3 fruit fly cellular contexts compared by ENCODE assay signal in genomic region chr3L:2582290-2582689, dm6.
TF ChIP-seq lines count a peak whose summit lies in the region.

No protein-coding gene starts in this region.

- TF ChIP-seq CTCF in whole organism, embryonic (GFP tag; optimal IDR thresholded peaks at IDR 0.05; lab: Kevin White, UChicago) = no peak

TF ChIP-seq in whole organism, embryonic, 481 proteins besides CTCF, POLR2A, EP300 and RAD21 (continues in another document):
- TF ChIP-seq bowl (GFP tag; IDR thresholded peaks at IDR 0.05; lab: Robert Waterston, UW) (no peak), CG1603 (tag; optimal IDR thresholded peaks at IDR 0.05; lab: Kevin White, UChicago) (peak; percentile 41), E2f2 (GFP tag; IDR thresholded peaks at IDR 0.05; lab: Robert Waterston, UW) (no peak), CG11085 (GFP tag; IDR thresholded peaks at IDR 0.05; lab: Robert Waterston, UW) (no peak), trem (tag; optimal IDR thresholded peaks at IDR 0.05; lab: Kevin White, UChicago) (peak; percentile 3), ato (GFP tag; IDR thresholded peaks at IDR 0.05; lab: Robert Waterston, UW; ENCODE audit: partially characterized antibody) (no peak), NC2α (GFP tag; optimal IDR thresholded peaks at IDR 0.05; lab: Kevin White, UChicago) (no peak), CG10209 (GFP tag; optimal IDR thresholded peaks at IDR 0.05; lab: Kevin White, UChicago) (no peak), tin (GFP tag; optimal IDR thresholded peaks at IDR 0.05; lab: Kevin White, UChicago) (no peak), CG32772 (GFP tag; IDR thresholded peaks at IDR 0.05; lab: Robert Waterston, UW) (0 out of 2 replicates have a peak, but pooled peaks have one; percentile 4), bigmax (GFP tag; optimal IDR thresholded peaks at IDR 0.05; lab: Kevin White, UChicago) (no peak), CG4282 (GFP tag; optimal IDR thresholded peaks at IDR 0.05; lab: Kevin White, UChicago) (no peak), CG12071 (GFP tag; optimal IDR thresholded peaks at IDR 0.05; lab: Kevin White, UChicago) (no peak), CG10274 (GFP tag; optimal IDR thresholded peaks at IDR 0.05; lab: Kevin White, UChicago) (no peak), Meics (GFP tag; optimal IDR thresholded peaks at IDR 0.05; lab: Kevin White, UChicago) (no peak), CG12236 (GFP tag; optimal IDR thresholded peaks at IDR 0.05; lab: Kevin White, UChicago) (no peak), CG8359 (GFP tag; optimal IDR thresholded peaks at IDR 0.05; lab: Kevin White, UChicago; ENCODE audit: borderline replicate concordance) (peak; percentile 8), sob (GFP tag; IDR thresholded peaks at IDR 0.05; lab: Robert Waterston, UW) (no peak), Sox100B (GFP tag; optimal IDR thresholded peaks at IDR 0.05; lab: Kevin White, UChicago) (no peak), CG16779 (GFP tag; IDR thresholded peaks at IDR 0.05; lab: Robert Waterston, UW) (no peak), dysf (GFP tag; IDR thresholded peaks at IDR 0.05; lab: Robert Waterston, UW) (no peak), Sox102F (GFP tag; optimal IDR thresholded peaks at IDR 0.05; lab: Kevin White, UChicago) (peak; percentile 4), Xrp1 (GFP tag; IDR thresholded peaks at IDR 0.05; lab: Robert Waterston, UW) (no peak), CG2129 (GFP tag; IDR thresholded peaks at IDR 0.05; lab: Robert Waterston, UW; ENCODE audit: partially characterized antibody) (no peak), CG2889 (GFP tag; IDR thresholded peaks at IDR 0.05; lab: Robert Waterston, UW) (no peak), CG11093 (GFP tag; IDR thresholded peaks at IDR 0.05; lab: Robert Waterston, UW) (no peak), CG34422 (GFP tag; IDR thresholded peaks at IDR 0.05; lab: Robert Waterston, UW) (no peak), Awh (GFP tag; IDR thresholded peaks at IDR 0.05; lab: Robert Waterston, UW) (peak; percentile 41; the same call in 1 of the 2 replicates), hb (GFP tag; IDR thresholded peaks at IDR 0.05; lab: Robert Waterston, UW; ENCODE audit: partially characterized antibody) (no peak), zfh1 (GFP tag; IDR thresholded peaks at IDR 0.05; lab: Robert Waterston, UW) (peak; percentile 43; the same call in 1 of the 3 replicates)

TF ChIP-seq in whole organism, prepupa, 60 proteins besides CTCF, POLR2A, EP300 and RAD21 (continues in another document):
- TF ChIP-seq acj6 (GFP tag; optimal IDR thresholded peaks at IDR 0.05; lab: Kevin White, UChicago) (no peak), CG34406 (GFP tag; optimal IDR thresholded peaks at IDR 0.05; lab: Kevin White, UChicago) (no peak), spab (GFP tag; optimal IDR thresholded peaks at IDR 0.05; lab: Kevin White, UChicago) (peak; percentile 15), Eip75B (GFP tag; optimal IDR thresholded peaks at IDR 0.05; lab: Kevin White, UChicago) (peak; percentile 31), fkh (GFP tag; optimal IDR thresholded peaks at IDR 0.05; lab: Kevin White, UChicago) (no peak), dac (GFP tag; optimal IDR thresholded peaks at IDR 0.05; lab: Kevin White, UChicago) (peak; percentile 41), salr (GFP tag; optimal IDR thresholded peaks at IDR 0.05; lab: Kevin White, UChicago) (no peak), Ets96B (tag; optimal IDR thresholded peaks at IDR 0.05; lab: Kevin White, UChicago) (peak; percentile 64), topi (GFP tag; optimal IDR thresholded peaks at IDR 0.05; lab: Kevin White, UChicago) (no peak), Sox15 (GFP tag; optimal IDR thresholded peaks at IDR 0.05; lab: Kevin White, UChicago) (no peak), fd85E (GFP tag; optimal IDR thresholded peaks at IDR 0.05; lab: Kevin White, UChicago) (no peak), ss (GFP tag; optimal IDR thresholded peaks at IDR 0.05; lab: Kevin White, UChicago) (no peak), CG3032 (tag; optimal IDR thresholded peaks at IDR 0.05; lab: Kevin White, UChicago) (no peak), CG10631 (GFP tag; optimal IDR thresholded peaks at IDR 0.05; lab: Kevin White, UChicago) (no peak), CG11762 (GFP tag; optimal IDR thresholded peaks at IDR 0.05; lab: Kevin White, UChicago; ENCODE audit: insufficient read depth) (peak; percentile 18), CG15336 (GFP tag; IDR thresholded peaks at IDR 0.05; lab: Robert Waterston, UW) (peak; percentile 84), Ets21C (GFP tag; optimal IDR thresholded peaks at IDR 0.05; lab: Kevin White, UChicago) (no peak), Met (GFP tag; optimal IDR thresholded peaks at IDR 0.05; lab: Kevin White, UChicago) (no peak), Smox (GFP tag; optimal IDR thresholded peaks at IDR 0.05; lab: Kevin White, UChicago) (no peak), Gug (GFP tag; IDR thresholded peaks at IDR 0.05; lab: Robert Waterston, UW) (peak; percentile 72), CG7368 (GFP tag; optimal IDR thresholded peaks at IDR 0.05; lab: Kevin White, UChicago) (no peak), CG11902 (GFP tag; optimal IDR thresholded peaks at IDR 0.05; lab: Kevin White, UChicago) (no peak), achi (GFP tag; optimal IDR thresholded peaks at IDR 0.05; lab: Kevin White, UChicago) (no peak), CG8632 (GFP tag; optimal IDR thresholded peaks at IDR 0.05; lab: Kevin White, UChicago) (no peak), cyc (GFP tag; optimal IDR thresholded peaks at IDR 0.05; lab: Kevin White, UChicago) (no peak), Blimp-1 (GFP tag; optimal IDR thresholded peaks at IDR 0.05; lab: Kevin White, UChicago) (no peak), CG11294 (GFP tag; IDR thresholded peaks at IDR 0.05; lab: Robert Waterston, UW) (peak; percentile 74), pdm3 (GFP tag; optimal IDR thresholded peaks at IDR 0.05; lab: Kevin White, UChicago) (peak; percentile 29), eg (GFP tag; IDR thresholded peaks at IDR 0.05; lab: Robert Waterston, UW) (peak; percentile 93), Hr4 (GFP tag; optimal IDR thresholded peaks at IDR 0.05; lab: Kevin White, UChicago) (peak; percentile 74), CG10669 (GFP tag; optimal IDR thresholded peaks at IDR 0.05; lab: Kevin White, UChicago) (no peak), Eip93F (GFP tag; optimal IDR thresholded peaks at IDR 0.05; lab: Kevin White, UChicago) (no peak), CG3919 (GFP tag; optimal IDR thresholded peaks at IDR 0.05; lab: Kevin White, UChicago) (peak; percentile 67), Lpt (GFP tag; optimal IDR thresholded peaks at IDR 0.05; lab: Kevin White, UChicago) (no peak)

TF ChIP-seq in whole organism, pupa, 21 proteins besides CTCF, POLR2A, EP300 and RAD21:
- TF ChIP-seq Pif1B (GFP tag; optimal IDR thresholded peaks at IDR 0.05; lab: Kevin White, UChicago) = peak; percentile 36
- no peak for TF ChIP-seq CG13204 (GFP tag; optimal IDR thresholded peaks at IDR 0.05; lab: Kevin White, UChicago)
- peak; percentile 43 for TF ChIP-seq CG17806 (tag; optimal IDR thresholded peaks at IDR 0.05; lab: Kevin White, UChicago)
- TF ChIP-seq CG32121 (GFP tag; IDR thresholded peaks at IDR 0.05; lab: Robert Waterston, UW) = peak; percentile 69
- no peak for TF ChIP-seq EcR (GFP tag; optimal IDR thresholded peaks at IDR 0.05; lab: Kevin White, UChicago)
- TF ChIP-seq Snoo (tag; optimal IDR thresholded peaks at IDR 0.05; lab: Kevin White, UChicago) = no peak
- TF ChIP-seq CG15710 (tag; optimal IDR thresholded peaks at IDR 0.05; lab: Kevin White, UChicago) = no peak
- TF ChIP-seq CG8159 (tag; optimal IDR thresholded peaks at IDR 0.05; lab: Kevin White, UChicago) = peak; percentile 32
- TF ChIP-seq CG10348 (GFP tag; IDR thresholded peaks at IDR 0.05; lab: Robert Waterston, UW) = 0 out of 2 replicates have a peak, but pooled peaks have one; percentile 14
- peak; percentile 41 for TF ChIP-seq CG9948 (tag; optimal IDR thresholded peaks at IDR 0.05; lab: Kevin White, UChicago)
- peak; percentile 30; the same call in 1 of the 2 replicates for TF ChIP-seq rn (GFP tag; IDR thresholded peaks at IDR 0.05; lab: Robert Waterston, UW)
- peak; percentile 78 for TF ChIP-seq CG12605 (GFP tag; IDR thresholded peaks at IDR 0.05; lab: Robert Waterston, UW)
- peak; percentile 80 for TF ChIP-seq CG8301 (tag; optimal IDR thresholded peaks at IDR 0.05; lab: Kevin White, UChicago)
- peak; percentile 91 for TF ChIP-seq Ets98B (GFP tag; IDR thresholded peaks at IDR 0.05; lab: Robert Waterston, UW)
- TF ChIP-seq CG14655 (GFP tag; optimal IDR thresholded peaks at IDR 0.05; lab: Kevin White, UChicago) = peak; percentile 66
- no peak for TF ChIP-seq gl (tag; optimal IDR thresholded peaks at IDR 0.05; lab: Kevin White, UChicago)
- TF ChIP-seq Pif1A (GFP tag; optimal IDR thresholded peaks at IDR 0.05; lab: Kevin White, UChicago) = peak; percentile 55
- peak; percentile 89 for TF ChIP-seq CG4496 (GFP tag; IDR thresholded peaks at IDR 0.05; lab: Robert Waterston, UW)
- TF ChIP-seq CG34367 (tag; optimal IDR thresholded peaks at IDR 0.05; lab: Kevin White, UChicago) = peak; percentile 8
- no peak for TF ChIP-seq D1 (tag; optimal IDR thresholded peaks at IDR 0.05; lab: Kevin White, UChicago)
- TF ChIP-seq fd96Ca (GFP tag; IDR thresholded peaks at IDR 0.05; lab: Robert Waterston, UW) = peak; percentile 92

Comparison
In these comparisons a context has a peak if more than half of its experiments do, and no peak if none do; other contexts are left out.
1. Of the 7 proteins assayed by ChIP-seq in both whole organism, embryonic and whole organism, prepupa: peak only in whole organism, embryonic: Sox102F; only in whole organism, prepupa: CG16779 and Gug; in both: none; in neither: 4.